Worm (Caenorhabditis elegans) whole organism, L1 larva: ENCODE measurements around the gene R02F11.11.

ENCODE experiments used
- ama-1 ChIP-seq: fragments of 150-350 bp; optimal IDR thresholded peaks from 2 replicates; lab custom pipeline; 2014
- efl-3 ChIP-seq: fragments of 200-800 bp; sonication (Bioruptor generic); optimal IDR thresholded peaks from 2 replicates; lab custom pipeline; 2018; ENCODE audit warnings: mild to moderate bottlenecking, missing genetic modification characterization, missing compliant biosample characterization
- egl-27 ChIP-seq, 2 experiments: fragments of 150-350 bp in 1 of 2; sonication (generic microtip); optimal IDR thresholded peaks; 3 replicates each; lab custom pipeline; 2017 to 2018; ENCODE audit warnings: missing biosample characterization in 2 of 2, missing genetic modification characterization in 2 of 2, missing genetic modification reagents in 2 of 2
- grh-1 ChIP-seq: fragments of 200-800 bp; sonication (Bioruptor generic); IDR thresholded peaks from 2 replicates; pipeline ENCODE4 v1.3.6; 2022; ENCODE audit warnings: missing genetic modification reagents, missing genetic modification characterization, missing compliant biosample characterization
- lir-3 ChIP-seq: sonication (generic microtip); optimal IDR thresholded peaks from 2 replicates; lab custom pipeline; 2016; ENCODE audit warnings: mild to moderate bottlenecking, missing genetic modification characterization, moderate library complexity, missing compliant biosample characterization; ENCODE audit not compliant: poor library complexity
- nhr-20 ChIP-seq: sonication (generic microtip); optimal IDR thresholded peaks from 2 replicates; lab custom pipeline; 2016; ENCODE audit warnings: mild to moderate bottlenecking, missing genetic modification characterization, missing compliant biosample characterization
- nhr-237 ChIP-seq: fragments of 150-350 bp; optimal IDR thresholded peaks from 2 replicates; lab custom pipeline; 2014; ENCODE audit warnings: missing biosample characterization, missing genetic modification characterization
- nhr-28 ChIP-seq: fragments of 150-350 bp; optimal IDR thresholded peaks from 2 replicates; lab custom pipeline; 2014; ENCODE audit warnings: missing biosample characterization, missing genetic modification characterization
- nhr-77 ChIP-seq: fragments of 150-350 bp; optimal IDR thresholded peaks from 2 replicates; lab custom pipeline; 2014; ENCODE audit warnings: missing biosample characterization, missing genetic modification characterization
- tlp-1 ChIP-seq: fragments of 150-350 bp; optimal IDR thresholded peaks from 2 replicates; lab custom pipeline; 2014; ENCODE audit warnings: missing biosample characterization, missing genetic modification characterization
- ztf-4 ChIP-seq: fragments of 150-350 bp; optimal IDR thresholded peaks from 2 replicates; lab custom pipeline; 2014; ENCODE audit warnings: missing biosample characterization, missing genetic modification characterization

ce11 chrV:4788823-4789222 lies 2.8 kb upstream of the R02F11.11 start, which contains the start of gene R02F11.10:
- TF ChIP-seq nhr-20 (tag; lab: Kevin White, UChicago), result no peak
- TF ChIP-seq grh-1 (GFP tag; lab: Robert Waterston, UW), result no peak
- no peak for TF ChIP-seq tlp-1
- no peak for TF ChIP-seq ama-1 (lab: Kevin White, UChicago)
- no peak for TF ChIP-seq nhr-28
- TF ChIP-seq nhr-237 (tag; lab: Kevin White, UChicago), result no peak
- no peak for TF ChIP-seq lir-3 (tag; lab: Kevin White, UChicago)
- no peak for TF ChIP-seq efl-3 (GFP tag; lab: Kevin White, UChicago)
- no peak for TF ChIP-seq nhr-77 (tag; lab: Kevin White, UChicago)
- TF ChIP-seq egl-27 (tag; optimal IDR thresholded peaks at IDR 0.05; lab: Kevin White, UChicago), result no peak
- TF ChIP-seq ztf-4 (tag; lab: Kevin White, UChicago), result no peak
